Worm (Caenorhabditis elegans) whole organism, late embryonic: Measurements from ENCODE around the gene tmed-13.

Experiments used
- C08G9.2 ChIP-seq: sonication (generic microtip); optimal IDR thresholded peaks from 2 replicates; lab custom pipeline; 2016; ENCODE audit warnings: mild to moderate bottlenecking, missing genetic modification characterization, moderate library complexity, missing compliant biosample characterization
- F13H6.1 ChIP-seq: sonication (generic microtip); optimal IDR thresholded peaks from 2 replicates; lab custom pipeline; 2016; ENCODE audit warnings: missing genetic modification characterization, missing compliant biosample characterization
- ahr-1 ChIP-seq: sonication (generic microtip); optimal IDR thresholded peaks from 2 replicates; lab custom pipeline; 2016; ENCODE audit warnings: missing genetic modification characterization, missing compliant biosample characterization
- ceh-19 ChIP-seq: fragments of 200-800 bp; sonication (Bioruptor generic); optimal IDR thresholded peaks from 2 replicates; lab custom pipeline; 2018; ENCODE audit warnings: mild to moderate bottlenecking, missing genetic modification characterization, missing compliant biosample characterization
- ceh-2 ChIP-seq: sonication (generic microtip); optimal IDR thresholded peaks from 2 replicates; lab custom pipeline; 2016; ENCODE audit warnings: missing genotype, missing genetic modification characterization, missing compliant biosample characterization
- ceh-48 ChIP-seq: sonication (generic microtip); optimal IDR thresholded peaks from 2 replicates; lab custom pipeline; 2016; ENCODE audit warnings: missing genetic modification characterization, inconsistent platforms, missing compliant biosample characterization
- ceh-6 ChIP-seq: fragments of 200-800 bp; sonication (Bioruptor generic); optimal IDR thresholded peaks from 2 replicates; lab custom pipeline; 2018; ENCODE audit warnings: mild to moderate bottlenecking, missing genetic modification characterization, missing compliant biosample characterization
- che-1 ChIP-seq: sonication (generic microtip); optimal IDR thresholded peaks from 2 replicates; lab custom pipeline; 2016; ENCODE audit warnings: mild to moderate bottlenecking, missing genetic modification characterization, missing compliant biosample characterization
- dmd-4 ChIP-seq: sonication (generic microtip); optimal IDR thresholded peaks from 2 replicates; lab custom pipeline; 2016; ENCODE audit warnings: borderline replicate concordance, missing genetic modification characterization, missing compliant biosample characterization
- dve-1 ChIP-seq: sonication (generic microtip); optimal IDR thresholded peaks from 2 replicates; lab custom pipeline; 2017; ENCODE audit warnings: antibody characterized with exemption, mild to moderate bottlenecking, missing genetic modification characterization, missing compliant biosample characterization
- elt-2 ChIP-seq: sonication (generic microtip); optimal IDR thresholded peaks from 2 replicates; lab custom pipeline; 2016; ENCODE audit warnings: missing genetic modification reagents, missing genetic modification characterization, missing compliant biosample characterization
- ets-4 ChIP-seq: sonication (generic microtip); optimal IDR thresholded peaks from 2 replicates; lab custom pipeline; 2016; ENCODE audit warnings: missing genetic modification characterization, missing compliant biosample characterization
- fax-1 ChIP-seq: sonication (generic microtip); optimal IDR thresholded peaks from 2 replicates; lab custom pipeline; 2016; ENCODE audit warnings: missing genotype, missing genetic modification characterization, missing compliant biosample characterization
- fkh-10 ChIP-seq: fragments of 150-350 bp; optimal IDR thresholded peaks from 2 replicates; lab custom pipeline; 2014; ENCODE audit warnings: missing biosample characterization, missing genetic modification reagents, missing genetic modification characterization
- gmeb-2 ChIP-seq: sonication (generic microtip); optimal IDR thresholded peaks from 2 replicates; lab custom pipeline; 2016; ENCODE audit warnings: missing genetic modification characterization, inconsistent platforms, missing compliant biosample characterization
- hlh-13 ChIP-seq: fragments of 200-800 bp; sonication (Bioruptor generic); optimal IDR thresholded peaks from 2 replicates; lab custom pipeline; 2018; ENCODE audit warnings: mild to moderate bottlenecking, missing genetic modification characterization, missing compliant biosample characterization
- hlh-30 ChIP-seq: sonication (generic microtip); optimal IDR thresholded peaks from 2 replicates; lab custom pipeline; 2017; ENCODE audit warnings: antibody characterized with exemption, missing genetic modification characterization, missing compliant biosample characterization; ENCODE audit not compliant: insufficient read depth
- hlh-8 ChIP-seq: sonication (generic microtip); optimal IDR thresholded peaks from 2 replicates; lab custom pipeline; 2016; ENCODE audit warnings: missing genotype, missing genetic modification characterization, missing compliant biosample characterization
- lim-6 ChIP-seq: sonication (generic microtip); optimal IDR thresholded peaks from 2 replicates; lab custom pipeline; 2016; ENCODE audit warnings: missing genetic modification characterization, missing compliant biosample characterization
- lin-11 ChIP-seq: fragments of 200-800 bp; sonication (Bioruptor generic); optimal IDR thresholded peaks from 2 replicates; lab custom pipeline; 2018; ENCODE audit warnings: mild to moderate bottlenecking, missing genetic modification characterization, missing compliant biosample characterization
- madf-2 ChIP-seq: sonication (generic microtip); optimal IDR thresholded peaks from 2 replicates; lab custom pipeline; 2017; ENCODE audit warnings: missing genetic modification characterization, missing compliant biosample characterization
- npax-4 ChIP-seq: sonication (generic microtip); optimal IDR thresholded peaks from 2 replicates; lab custom pipeline; 2016; ENCODE audit warnings: missing genetic modification characterization, missing compliant biosample characterization
- pat-9 ChIP-seq: fragments of 200-800 bp; sonication (Bioruptor generic); optimal IDR thresholded peaks from 2 replicates; lab custom pipeline; 2018; ENCODE audit warnings: mild to moderate bottlenecking, missing genetic modification characterization, moderate library complexity, missing compliant biosample characterization
- pax-1 ChIP-seq: fragments of 150-350 bp; optimal IDR thresholded peaks from 2 replicates; lab custom pipeline; 2014; ENCODE audit warnings: missing biosample characterization, missing genetic modification characterization
- pha-4 ChIP-seq: fragments of 150-350 bp; optimal IDR thresholded peaks from 2 replicates; lab custom pipeline; 2018; ENCODE audit warnings: missing biosample characterization, missing genetic modification reagents, missing genetic modification characterization
- ref-2 ChIP-seq: sonication (generic microtip); optimal IDR thresholded peaks from 2 replicates; lab custom pipeline; 2016; ENCODE audit warnings: missing genetic modification characterization, missing compliant biosample characterization
- rnt-1 ChIP-seq: sonication (generic microtip); optimal IDR thresholded peaks from 2 replicates; lab custom pipeline; 2016; ENCODE audit warnings: missing genetic modification characterization, missing compliant biosample characterization
- sdc-2 ChIP-seq: sonication (generic microtip); optimal IDR thresholded peaks from 2 replicates; lab custom pipeline; 2016; ENCODE audit warnings: missing genotype, missing genetic modification characterization, missing compliant biosample characterization
- sox-2 ChIP-seq: fragments of 200-800 bp; sonication (Bioruptor generic); IDR thresholded peaks from 2 replicates; pipeline ENCODE4 v1.3.6; 2022; ENCODE audit warnings: missing genetic modification reagents, missing genetic modification characterization, missing compliant biosample characterization
- syd-9 ChIP-seq: sonication (generic microtip); optimal IDR thresholded peaks from 2 replicates; lab custom pipeline; 2016; ENCODE audit warnings: mild to moderate bottlenecking, missing genetic modification characterization, moderate library complexity, missing compliant biosample characterization
- tbx-2 ChIP-seq: sonication (generic microtip); optimal IDR thresholded peaks from 2 replicates; lab custom pipeline; 2016; ENCODE audit warnings: missing genetic modification characterization, missing compliant biosample characterization
- tbx-7 ChIP-seq: sonication (generic microtip); optimal IDR thresholded peaks from 2 replicates; lab custom pipeline; 2016; ENCODE audit warnings: missing genotype, missing genetic modification characterization, missing compliant biosample characterization
- unc-42 ChIP-seq: sonication (generic microtip); optimal IDR thresholded peaks from 2 replicates; lab custom pipeline; 2016; ENCODE audit warnings: missing genotype, missing genetic modification characterization, missing compliant biosample characterization
- zip-5 ChIP-seq: sonication (generic microtip); optimal IDR thresholded peaks from 2 replicates; lab custom pipeline; 2016; ENCODE audit warnings: missing genetic modification characterization, missing compliant biosample characterization
- ztf-16 ChIP-seq: sonication (generic microtip); optimal IDR thresholded peaks from 2 replicates; lab custom pipeline; 2017; ENCODE audit warnings: missing genetic modification characterization, missing compliant biosample characterization

The tmed-13 gene

ce11 chrIV:6471216-6471615 is at the start of gene tmed-13:
Gene tmed-13, minus strand, starts transcription at chrIV:6471384.
- TF ChIP-seq syd-9, result no peak
- TF ChIP-seq ets-4, result no peak
- TF ChIP-seq gmeb-2 (tag; lab: Kevin White, UChicago), result no peak
- TF ChIP-seq zip-5, result no peak
- no peak for TF ChIP-seq fax-1 (tag; lab: Kevin White, UChicago)
- TF ChIP-seq tbx-7, result no peak
- TF ChIP-seq, all 69 proteins: peak for 0

DNA sequence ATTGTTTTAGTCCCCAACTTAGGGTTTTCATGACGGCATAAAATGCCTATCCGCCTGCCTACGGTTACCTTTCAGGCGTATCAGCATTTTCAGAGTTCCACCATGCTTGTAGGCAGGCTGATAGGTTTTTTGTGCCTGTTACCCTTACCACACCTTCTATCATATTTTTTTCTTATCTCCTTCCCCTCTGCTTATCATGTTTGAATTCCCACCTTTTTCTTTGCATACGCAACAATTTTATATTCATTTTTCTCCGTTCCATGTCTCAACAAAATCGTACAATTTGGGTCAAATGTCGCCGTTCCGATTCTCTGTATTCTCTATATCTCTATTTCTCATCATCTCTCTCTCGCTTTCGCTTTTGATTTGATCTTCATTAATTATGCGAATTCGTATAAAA is 48.4 kb upstream of the tmed-13 start, which contains the start of gene C01G5.9:
TSS of gene C01G5.9 (plus strand) at position 301 of the 400 bp plus-strand sequence.
- TF ChIP-seq hlh-13 (GFP tag; lab: Kevin White, UChicago) (no peak), ahr-1 (tag; lab: Kevin White, UChicago) (no peak), elt-2 (tag; lab: Kevin White, UChicago) (peak; percentile 49)
- TF ChIP-seq, all 69 proteins: peak for 1

DNA sequence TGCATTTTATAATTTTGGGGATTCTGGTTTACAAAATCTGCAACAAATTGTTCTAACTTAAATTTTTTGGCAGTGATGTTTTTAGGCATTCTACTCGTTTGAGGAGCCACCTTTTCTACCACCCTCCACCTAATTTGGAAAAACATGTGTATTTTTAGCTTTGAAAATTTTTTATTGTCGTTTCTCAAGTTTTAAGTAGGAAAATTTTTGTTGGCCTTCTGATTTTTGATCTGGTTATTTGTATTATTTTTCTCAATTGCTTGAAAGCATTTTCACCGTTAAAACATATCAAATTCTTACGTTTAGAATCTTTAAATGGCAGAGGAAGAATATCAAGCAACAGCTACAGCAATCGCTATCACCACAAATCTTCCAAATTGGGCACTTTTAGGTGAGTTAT is 46.7 kb upstream of the tmed-13 start, which contains the start of gene C01G5.7:
TSS of gene C01G5.7 (plus strand) at position 301 of the 400 bp plus-strand sequence.
- no peak for TF ChIP-seq ztf-16 (tag; lab: Kevin White, UChicago)
- no peak for TF ChIP-seq lim-6 (tag; lab: Kevin White, UChicago)
- no peak for TF ChIP-seq che-1 (tag; lab: Kevin White, UChicago)
- no peak for TF ChIP-seq hlh-8 (tag; lab: Kevin White, UChicago)
- TF ChIP-seq ceh-19, result no peak
- TF ChIP-seq lin-11 (tag; lab: Kevin White, UChicago), result no peak
- TF ChIP-seq ref-2, result no peak
- TF ChIP-seq dve-1, result no peak
- no peak for TF ChIP-seq rnt-1
- no peak for TF ChIP-seq pat-9 (tag; lab: Kevin White, UChicago)
- TF ChIP-seq hlh-30 (tag; lab: Kevin White, UChicago), result no peak
- no peak for TF ChIP-seq npax-4 (tag; lab: Kevin White, UChicago)
- no peak for TF ChIP-seq sox-2 (GFP tag; lab: Robert Waterston, UW)
- TF ChIP-seq syd-9, result no peak
- TF ChIP-seq ets-4, result no peak
- TF ChIP-seq tbx-2 (tag; lab: Kevin White, UChicago), result no peak

- TF ChIP-seq sdc-2 (tag; lab: Kevin White, UChicago) (no peak), tbx-7 (no peak), pax-1 (tag; lab: Kevin White, UChicago) (no peak), F13H6.1 (tag; lab: Kevin White, UChicago) (no peak), pha-4 (no peak), ceh-2 (tag; lab: Kevin White, UChicago) (no peak), syd-9 (no peak), fkh-10 (GFP tag; lab: Kevin White, UChicago) (no peak), pat-9 (tag; lab: Kevin White, UChicago) (no peak), madf-2 (tag; lab: Kevin White, UChicago) (no peak), dmd-4 (no peak), unc-42 (tag; lab: Kevin White, UChicago) (no peak)
These were observed 43.5 kb upstream of the tmed-13 start for ce11 chrIV:6514700-6515099.

DNA sequence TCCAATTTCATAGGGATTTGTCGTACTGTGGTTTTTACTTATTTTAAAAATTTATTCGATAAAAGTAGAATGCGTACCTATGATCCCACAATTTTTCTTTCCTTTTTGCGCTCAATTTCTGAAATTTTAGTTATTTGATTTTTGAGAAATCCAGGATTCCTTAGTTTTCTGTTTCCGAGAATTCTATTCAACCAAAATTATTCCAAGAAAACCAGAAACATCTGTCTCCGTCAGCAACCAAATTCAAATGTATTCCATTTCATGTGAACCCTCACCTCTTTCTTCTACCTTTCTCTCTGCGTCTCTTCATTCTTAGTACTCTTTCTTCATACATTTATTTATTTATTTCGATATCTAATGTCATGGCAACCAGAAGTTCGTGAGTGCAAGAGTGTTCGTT is 40.6 kb upstream of the tmed-13 start:
- TF ChIP-seq ceh-19 (no peak), gmeb-2 (tag; lab: Kevin White, UChicago) (no peak), ceh-48 (tag; lab: Kevin White, UChicago) (no peak), ceh-6 (no peak), lim-6 (tag; lab: Kevin White, UChicago) (no peak), C08G9.2 (no peak)
